Fruit fly (Drosophila melanogaster): ENCODE measurements around the gene Muc91C.

Gene Muc91C

dm6 chr3R:18726334-18726733 lies 33.8 kb upstream of the Muc91C start, which contains the start of gene CG7714:
CG7714 (minus strand) TSS chr3R:18726434.
- TF ChIP-seq insv (optimal IDR thresholded peaks at IDR 0.05): no peak
- no peak for TF ChIP-seq h (optimal IDR thresholded peaks at IDR 0.05)
- no peak for TF ChIP-seq psq (optimal IDR thresholded peaks at IDR 0.05)
- no peak for TF ChIP-seq Myc (optimal IDR thresholded peaks at IDR 0.05)
- no peak for TF ChIP-seq Sin3A (optimal IDR thresholded peaks at IDR 0.05)
- no peak for TF ChIP-seq ttk (optimal IDR thresholded peaks at IDR 0.05)

- TF ChIP-seq psq (optimal IDR thresholded peaks at IDR 0.05): no peak
- TF ChIP-seq h (optimal IDR thresholded peaks at IDR 0.05): no peak
- TF ChIP-seq Myc (optimal IDR thresholded peaks at IDR 0.05): no peak
- TF ChIP-seq insv (optimal IDR thresholded peaks at IDR 0.05): no peak
- TF ChIP-seq ttk (optimal IDR thresholded peaks at IDR 0.05): no peak
- TF ChIP-seq Sin3A (optimal IDR thresholded peaks at IDR 0.05): no peak
These were observed 30.0 kb upstream of the Muc91C start, which contains the start of gene CG34283 for dm6 chr3R:18722490-18722889. CG34283 (minus strand) TSS chr3R:18722590.

dm6 chr3R:18721368-18721767 lies 28.8 kb upstream of the Muc91C start:
- TF ChIP-seq ttk (optimal IDR thresholded peaks at IDR 0.05) (no peak), h (optimal IDR thresholded peaks at IDR 0.05) (no peak), insv (optimal IDR thresholded peaks at IDR 0.05) (no peak), psq (optimal IDR thresholded peaks at IDR 0.05) (no peak), Sin3A (optimal IDR thresholded peaks at IDR 0.05) (no peak), Myc (optimal IDR thresholded peaks at IDR 0.05) (no peak)

- no peak for TF ChIP-seq ttk (optimal IDR thresholded peaks at IDR 0.05)
- no peak for TF ChIP-seq insv (optimal IDR thresholded peaks at IDR 0.05)
- no peak for TF ChIP-seq Sin3A (optimal IDR thresholded peaks at IDR 0.05)
- no peak for TF ChIP-seq Myc (optimal IDR thresholded peaks at IDR 0.05)
- TF ChIP-seq psq (optimal IDR thresholded peaks at IDR 0.05): no peak
- no peak for TF ChIP-seq h (optimal IDR thresholded peaks at IDR 0.05)
These were observed 27.3 kb upstream of the Muc91C start for dm6 chr3R:18719767-18720341.

dm6 chr3R:18707492-18707891 lies 15.0 kb upstream of the Muc91C start:
- TF ChIP-seq insv (optimal IDR thresholded peaks at IDR 0.05) (no peak), Sin3A (optimal IDR thresholded peaks at IDR 0.05) (no peak), h (optimal IDR thresholded peaks at IDR 0.05) (no peak), ttk (optimal IDR thresholded peaks at IDR 0.05) (no peak), psq (optimal IDR thresholded peaks at IDR 0.05) (no peak)

- TF ChIP-seq Myc (optimal IDR thresholded peaks at IDR 0.05) (no peak), insv (optimal IDR thresholded peaks at IDR 0.05) (no peak)
These were observed 13.8 kb upstream of the Muc91C start for dm6 chr3R:18706289-18706688.

dm6 chr3R:18705150-18705549 lies 12.6 kb upstream of the Muc91C start, which contains the start of the genes ChAT and VAChT:
ChAT (plus strand) TSS chr3R:18705501.
VAChT (plus strand) TSS chr3R:18705501.
- no peak for TF ChIP-seq insv (optimal IDR thresholded peaks at IDR 0.05)
- no peak for TF ChIP-seq Myc (optimal IDR thresholded peaks at IDR 0.05)
- TF ChIP-seq ttk (optimal IDR thresholded peaks at IDR 0.05): no peak
- no peak for TF ChIP-seq Sin3A (optimal IDR thresholded peaks at IDR 0.05)
- no peak for TF ChIP-seq h (optimal IDR thresholded peaks at IDR 0.05)
- TF ChIP-seq psq (optimal IDR thresholded peaks at IDR 0.05): no peak

- TF ChIP-seq h (optimal IDR thresholded peaks at IDR 0.05) (no peak), insv (optimal IDR thresholded peaks at IDR 0.05) (no peak), Sin3A (optimal IDR thresholded peaks at IDR 0.05) (no peak), Myc (optimal IDR thresholded peaks at IDR 0.05) (no peak), psq (optimal IDR thresholded peaks at IDR 0.05) (no peak), ttk (optimal IDR thresholded peaks at IDR 0.05) (no peak)
These were observed 11.0 kb upstream of the Muc91C start for dm6 chr3R:18703514-18703913.

dm6 chr3R:18698855-18699569 lies 6.5 kb upstream of the Muc91C start:
- TF ChIP-seq h (optimal IDR thresholded peaks at IDR 0.05): no peak
- TF ChIP-seq Myc (optimal IDR thresholded peaks at IDR 0.05): no peak
- no peak for TF ChIP-seq ttk (optimal IDR thresholded peaks at IDR 0.05)
- no peak for TF ChIP-seq insv (optimal IDR thresholded peaks at IDR 0.05)
- TF ChIP-seq psq (optimal IDR thresholded peaks at IDR 0.05): no peak
- TF ChIP-seq Sin3A (optimal IDR thresholded peaks at IDR 0.05): no peak

- no peak for TF ChIP-seq ttk (optimal IDR thresholded peaks at IDR 0.05)
- no peak for TF ChIP-seq insv (optimal IDR thresholded peaks at IDR 0.05)
- TF ChIP-seq Sin3A (optimal IDR thresholded peaks at IDR 0.05): no peak
- TF ChIP-seq Myc (optimal IDR thresholded peaks at IDR 0.05): no peak
- TF ChIP-seq psq (optimal IDR thresholded peaks at IDR 0.05): no peak
- TF ChIP-seq h (optimal IDR thresholded peaks at IDR 0.05): no peak
These were observed 2.4 kb upstream of the Muc91C start, which contains the start of gene CG34282 for dm6 chr3R:18694952-18695351. CG34282 (plus strand) TSS chr3R:18695252.

dm6 chr3R:18693611-18694010 lies 1.1 kb upstream of the Muc91C start, which contains the start of gene CG14300:
CG14300 (minus strand) TSS chr3R:18693711.
- TF ChIP-seq psq (optimal IDR thresholded peaks at IDR 0.05): no peak
- no peak for TF ChIP-seq h (optimal IDR thresholded peaks at IDR 0.05)
- no peak for TF ChIP-seq ttk (optimal IDR thresholded peaks at IDR 0.05)
- no peak for TF ChIP-seq Myc (optimal IDR thresholded peaks at IDR 0.05)
- TF ChIP-seq insv (optimal IDR thresholded peaks at IDR 0.05): no peak
- no peak for TF ChIP-seq Sin3A (optimal IDR thresholded peaks at IDR 0.05)

dm6 chr3R:18681054-18681453 lies 11.5 kb downstream of the Muc91C start:
- TF ChIP-seq psq (optimal IDR thresholded peaks at IDR 0.05) (no peak), Myc (optimal IDR thresholded peaks at IDR 0.05) (no peak), Sin3A (optimal IDR thresholded peaks at IDR 0.05) (no peak), insv (optimal IDR thresholded peaks at IDR 0.05) (no peak), ttk (optimal IDR thresholded peaks at IDR 0.05) (no peak), h (optimal IDR thresholded peaks at IDR 0.05) (no peak)

Data from Kc167 (cell line).